5 worm cellular contexts compared by ENCODE assay signal in the genomic region with DNA sequence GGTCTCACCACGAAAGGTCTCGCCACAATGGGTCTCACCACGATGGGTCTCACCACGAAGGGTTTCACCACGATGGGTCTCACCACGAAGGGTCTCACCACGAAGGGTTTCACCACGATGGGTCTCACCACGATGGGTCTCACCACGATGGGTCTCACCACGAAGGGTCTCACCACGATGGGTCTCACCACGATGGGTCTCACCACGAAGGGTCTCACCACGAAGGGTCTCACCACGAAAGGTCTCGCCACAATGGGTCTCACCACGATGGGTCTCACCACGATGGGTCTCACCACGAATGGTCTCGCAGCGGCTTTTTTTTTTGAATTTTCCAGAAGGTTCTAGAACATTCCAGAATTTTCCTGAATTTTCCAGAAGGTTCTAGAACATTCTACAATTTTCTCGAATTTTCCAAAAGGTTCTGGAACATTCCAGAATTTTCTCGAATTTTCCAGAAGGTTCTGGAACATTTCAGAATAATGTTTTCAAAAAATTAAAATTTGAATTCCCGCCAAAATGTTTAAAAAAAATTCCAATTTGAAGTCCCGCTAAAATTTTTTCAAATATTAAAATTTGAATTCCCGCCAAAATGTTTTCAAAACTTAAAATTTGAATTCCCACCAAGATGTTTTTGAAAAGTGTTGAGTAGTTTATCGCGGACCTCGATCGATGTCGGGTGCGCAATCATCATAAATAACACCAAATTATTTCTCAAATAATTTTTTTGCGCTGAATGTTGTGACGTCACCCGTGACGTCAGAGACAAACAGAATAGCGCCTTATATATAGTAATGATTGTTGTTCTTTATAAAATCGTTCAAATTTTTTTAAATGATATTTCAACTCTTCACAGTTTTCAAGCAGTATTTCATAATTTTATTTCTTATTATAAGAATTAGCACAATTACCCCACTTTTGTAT.
TF ChIP-seq lines count a peak whose summit lies in the region.
"Not testable (repeated sequence)": the region's sequence is repeated elsewhere in the genome, so short reads cannot be mapped to it uniquely, and the experiment has no call there.

No protein-coding gene starts in this region.

TF ChIP-seq in whole organism, L4 larva, 104 proteins besides CTCF, POLR2A, EP300 and RAD21:
- TF ChIP-seq set-16 (GFP tag; IDR thresholded peaks at IDR 0.05; lab: Robert Waterston, UW) (peak; percentile 55; the same call in 1 of the 2 replicates), egl-43 (GFP tag; IDR thresholded peaks at IDR 0.05; lab: Robert Waterston, UW) (peak; percentile 48; the same call in 1 of the 2 replicates)

TF ChIP-seq in whole organism, early embryonic, 17 proteins besides CTCF, POLR2A, EP300 and RAD21:
- 0 out of 2 replicates have a peak, but pooled peaks have one; percentile 8 for TF ChIP-seq pes-1 (GFP tag; IDR thresholded peaks at IDR 0.05; lab: Robert Waterston, UW)
TF ChIP-seq in whole organism, early embryonic: peak in this region for 1; not testable (repeated sequence) for 16.

TF ChIP-seq in whole organism, midembryonic, 9 proteins besides CTCF, POLR2A, EP300 and RAD21:
- peak; percentile 34; the same call in 1 of the 2 replicates for TF ChIP-seq flt-1 (GFP tag; IDR thresholded peaks at IDR 0.05; lab: Robert Waterston, UW)

TF ChIP-seq in whole organism, mixed stage, embryonic, 35 proteins besides CTCF, POLR2A, EP300 and RAD21:
- TF ChIP-seq zip-8 (tag; optimal IDR thresholded peaks at IDR 0.05; lab: Kevin White, UChicago), result peak; percentile 58

TF ChIP-seq in whole organism, young adult, 124 proteins besides CTCF, POLR2A, EP300 and RAD21:
- TF ChIP-seq B0336.3 (GFP tag; IDR thresholded peaks at IDR 0.05; lab: Robert Waterston, UW) (0 out of 2 replicates have a peak, but pooled peaks have one; percentile 26), egrh-3 (GFP tag; IDR thresholded peaks at IDR 0.05; lab: Robert Waterston, UW) (peak; percentile 17; the same call in 1 of the 2 replicates), F49E8.2 (tag; optimal IDR thresholded peaks at IDR 0.05; lab: Kevin White, UChicago; ENCODE audit: insufficient read depth) (peak; percentile 7), Y95B8A.8 (GFP tag; IDR thresholded peaks at IDR 0.05; lab: Robert Waterston, UW) (0 out of 2 replicates have a peak, but pooled peaks have one; percentile 55), F33H1.4 (GFP tag; IDR thresholded peaks at IDR 0.05; lab: Robert Waterston, UW) (peak; percentile 68), madf-6 (GFP tag; IDR thresholded peaks at IDR 0.05; lab: Robert Waterston, UW) (peak; percentile 49), ceh-91 (GFP tag; IDR thresholded peaks at IDR 0.05; lab: Robert Waterston, UW) (0 out of 2 replicates have a peak, but pooled peaks have one; percentile 14), Y79H2A.3 (GFP tag; conservative IDR thresholded peaks at IDR 0.05; lab: Robert Waterston, UW) (0 out of 2 replicates have a peak, but pooled peaks have one; percentile 9), rpc-1 (optimal IDR thresholded peaks at IDR 0.05; lab: Kevin White, UChicago) (peak; percentile 27), D2030.7 (GFP tag; IDR thresholded peaks at IDR 0.05; lab: Robert Waterston, UW) (peak; percentile 51), pbrm-1 (GFP tag; IDR thresholded peaks at IDR 0.05; lab: Robert Waterston, UW) (peak; percentile 91), ztf-28 (GFP tag; IDR thresholded peaks at IDR 0.05; lab: Robert Waterston, UW) (peak; percentile 13; the same call in 1 of the 2 replicates), snpc-1.1 (tag; optimal IDR thresholded peaks at IDR 0.05; lab: Kevin White, UChicago; ENCODE audit: insufficient read depth) (peak; percentile 55), madf-3 (GFP tag; IDR thresholded peaks at IDR 0.05; lab: Robert Waterston, UW) (0 out of 2 replicates have a peak, but pooled peaks have one; percentile 14), dox-1 (GFP tag; IDR thresholded peaks at IDR 0.05; lab: Robert Waterston, UW) (peak; percentile 70), snpc-4 (tag; optimal IDR thresholded peaks at IDR 0.05; lab: Kevin White, UChicago) (peak in 3 of 4 experiments; percentile 51 to 88 (median 61)), rcor-1 (GFP tag; IDR thresholded peaks at IDR 0.05; lab: Robert Waterston, UW) (peak; percentile 19; the same call in 1 of the 2 replicates), lin-54 (GFP tag; optimal IDR thresholded peaks at IDR 0.05; lab: Kevin White, UChicago) (peak; percentile 74), hsf-1 (GFP tag; IDR thresholded peaks at IDR 0.05; lab: Robert Waterston, UW) (peak; percentile 98), lsl-1 (GFP tag; optimal IDR thresholded peaks at IDR 0.05; lab: Kevin White, UChicago) (peak; percentile 26), attf-6 (GFP tag; IDR thresholded peaks at IDR 0.05; lab: Robert Waterston, UW) (peak; percentile 92), hmg-1.2 (GFP tag; IDR thresholded peaks at IDR 0.05; lab: Robert Waterston, UW) (peak; percentile 65), tbp1 (GFP tag; optimal IDR thresholded peaks at IDR 0.05; lab: Kevin White, UChicago) (peak; percentile 15), nfyb-1 (GFP tag; IDR thresholded peaks at IDR 0.05; lab: Robert Waterston, UW) (0 out of 2 replicates have a peak, but pooled peaks have one; percentile 20), hmg-20 (GFP tag; IDR thresholded peaks at IDR 0.05; lab: Robert Waterston, UW) (0 out of 2 replicates have a peak, but pooled peaks have one; percentile 6), efl-1 (GFP tag; optimal IDR thresholded peaks at IDR 0.05; lab: Kevin White, UChicago) (peak; percentile 20)
- not testable (repeated sequence) for TF ChIP-seq rpc-1 (tag; optimal IDR thresholded peaks at IDR 0.05; lab: Kevin White, UChicago); snpc-4 (GFP tag; optimal IDR thresholded peaks at IDR 0.05; lab: Kevin White, UChicago)
